Fruit fly (Drosophila melanogaster): ENCODE measurements around the gene CG34174.

The CG34174 gene

DNA sequence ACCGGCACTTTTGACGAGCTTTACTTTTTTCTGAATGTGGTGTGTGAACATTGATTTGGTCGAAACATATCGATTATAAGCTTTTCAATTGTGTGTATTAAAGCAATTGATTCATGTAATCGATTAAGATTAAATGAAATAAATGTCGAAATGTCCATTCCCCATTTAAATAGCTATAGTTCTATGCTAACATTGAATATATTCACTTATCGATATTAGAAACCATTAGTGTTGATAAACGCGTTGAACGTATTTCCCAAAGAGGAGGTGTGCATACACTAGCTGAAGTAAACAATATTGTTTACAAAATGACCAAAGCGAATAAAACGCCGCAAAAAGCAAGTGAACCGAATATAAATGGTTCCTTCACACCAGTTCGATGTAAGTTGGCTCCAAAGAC is at the start of gene CG34174, which contains the start of gene Uch:
CG34174 (plus strand) TSS at position 263 of the 400 bp plus-strand sequence.
Uch (minus strand) TSS at position 208 of the 400 bp plus-strand sequence.
- TF ChIP-seq psq (optimal IDR thresholded peaks at IDR 0.05) (no peak), h (optimal IDR thresholded peaks at IDR 0.05) (no peak), insv (optimal IDR thresholded peaks at IDR 0.05) (no peak), ttk (optimal IDR thresholded peaks at IDR 0.05) (no peak), Sin3A (optimal IDR thresholded peaks at IDR 0.05) (no peak), Myc (optimal IDR thresholded peaks at IDR 0.05) (no peak)

DNA sequence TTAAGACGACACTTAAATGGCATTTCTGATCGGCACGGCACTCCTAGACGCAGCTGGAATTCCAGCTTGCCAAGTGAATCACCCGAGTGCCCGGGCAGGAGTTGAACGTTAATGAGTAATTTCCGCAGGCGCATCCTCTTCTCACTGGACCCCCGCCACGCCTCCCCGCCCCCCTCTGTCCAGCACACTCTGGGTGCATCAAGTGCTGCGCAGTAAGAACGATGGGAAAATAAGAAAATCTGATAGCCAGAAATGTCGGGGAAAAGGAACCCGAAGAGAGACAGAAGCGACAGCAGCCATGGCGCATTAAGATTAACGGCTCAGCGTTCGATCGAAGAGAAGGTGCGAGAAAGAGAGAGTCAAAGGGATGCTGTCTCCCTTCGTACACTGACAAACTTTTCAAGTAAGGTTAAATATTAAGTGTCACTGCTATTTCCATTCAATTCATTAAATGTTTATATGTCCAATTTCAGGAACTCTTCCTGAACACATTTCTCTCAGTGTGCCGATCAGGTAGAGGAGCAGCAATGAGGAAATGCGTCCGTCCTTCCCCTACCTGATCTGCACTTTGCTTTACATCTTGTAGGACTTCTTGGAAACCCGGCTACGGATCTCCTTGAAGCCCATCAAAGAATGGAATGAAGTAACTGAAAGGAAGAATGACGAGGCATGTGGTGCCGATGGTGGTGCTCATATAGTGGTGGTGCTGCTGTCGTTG is 49.4 kb upstream of the CG34174 start:
- TF ChIP-seq Sin3A (optimal IDR thresholded peaks at IDR 0.05): no peak
- no peak for TF ChIP-seq h (optimal IDR thresholded peaks at IDR 0.05)
- no peak for TF ChIP-seq insv (optimal IDR thresholded peaks at IDR 0.05)
- no peak for TF ChIP-seq psq (optimal IDR thresholded peaks at IDR 0.05)
- TF ChIP-seq ttk (optimal IDR thresholded peaks at IDR 0.05): no peak
- no peak for TF ChIP-seq Myc (optimal IDR thresholded peaks at IDR 0.05)

DNA sequence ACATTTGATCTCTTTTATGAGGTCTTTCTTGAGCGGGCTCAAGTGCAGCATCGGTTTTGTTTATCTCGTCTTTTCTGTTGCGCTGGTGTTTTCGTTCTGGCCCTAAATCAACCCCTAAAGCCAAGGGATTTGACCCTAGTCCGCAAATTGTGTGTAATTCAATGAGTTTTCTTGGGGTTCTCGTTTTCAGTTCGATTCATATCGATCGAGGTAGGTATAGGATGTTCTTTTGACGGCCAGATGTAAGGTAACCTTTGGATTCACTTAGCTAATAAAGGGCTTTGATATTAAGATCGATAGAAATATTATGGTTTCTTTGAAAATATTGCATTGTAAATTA is 48.9 kb upstream of the CG34174 start:
- TF ChIP-seq Sin3A (optimal IDR thresholded peaks at IDR 0.05) (no peak), Myc (optimal IDR thresholded peaks at IDR 0.05) (no peak), psq (optimal IDR thresholded peaks at IDR 0.05) (no peak), h (optimal IDR thresholded peaks at IDR 0.05) (no peak), insv (optimal IDR thresholded peaks at IDR 0.05) (no peak), ttk (optimal IDR thresholded peaks at IDR 0.05) (no peak)

DNA sequence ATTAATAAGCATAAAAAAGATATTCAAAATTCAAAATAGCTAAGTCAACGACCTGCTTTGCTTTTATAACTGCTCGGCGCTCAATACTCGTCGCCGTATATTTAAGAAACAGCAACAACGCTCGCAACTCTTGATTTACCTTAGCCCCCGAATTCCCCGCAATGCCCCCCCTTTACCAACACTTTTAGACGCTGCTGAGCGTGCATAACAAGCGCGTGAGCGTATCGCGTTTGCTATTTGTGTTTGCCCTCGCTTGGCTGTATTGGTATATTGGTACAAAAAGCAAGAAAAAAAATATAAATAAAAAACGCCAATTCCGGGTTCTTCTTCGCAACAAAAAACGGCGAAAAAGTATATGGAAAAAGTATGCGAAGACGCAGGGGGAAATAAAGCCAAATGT is 48.2 kb upstream of the CG34174 start:
- TF ChIP-seq ttk (optimal IDR thresholded peaks at IDR 0.05) (no peak), h (optimal IDR thresholded peaks at IDR 0.05) (no peak), insv (optimal IDR thresholded peaks at IDR 0.05) (no peak), Sin3A (optimal IDR thresholded peaks at IDR 0.05) (no peak)

DNA sequence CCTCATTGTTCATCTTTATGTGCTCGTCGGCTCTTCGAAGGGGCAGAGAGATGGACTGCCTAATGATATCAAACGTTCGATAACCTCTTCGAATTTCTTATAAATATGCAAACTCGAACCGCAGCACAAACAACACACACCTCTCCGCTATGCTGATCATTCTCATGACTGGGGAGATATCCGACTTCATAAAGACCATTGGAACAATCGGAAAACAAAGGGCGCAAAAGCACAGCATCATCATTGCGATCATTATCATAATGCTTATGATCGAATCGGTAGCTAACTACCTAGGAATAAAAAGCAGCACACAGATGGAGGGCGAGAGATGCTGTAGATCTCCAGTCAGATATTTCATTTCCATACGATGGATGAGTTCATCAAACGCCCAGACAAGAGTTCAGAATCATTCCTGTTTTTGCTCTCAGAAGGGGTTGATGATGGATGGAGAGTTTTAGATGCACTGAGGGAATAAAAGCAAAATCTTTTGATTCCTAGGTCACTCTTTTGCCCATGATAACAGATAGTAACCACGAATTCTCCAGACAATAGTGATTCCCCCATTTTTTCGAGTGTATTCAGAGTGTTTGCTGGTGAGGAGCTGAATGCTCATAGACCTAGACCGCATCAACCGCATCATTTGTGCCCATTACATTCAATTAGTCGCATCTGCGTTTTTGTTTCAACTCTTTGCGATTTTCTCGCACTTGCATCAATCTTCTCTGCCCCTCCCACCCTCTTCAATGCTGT is 46.9 kb upstream of the CG34174 start:
- TF ChIP-seq ttk (optimal IDR thresholded peaks at IDR 0.05) (no peak), insv (optimal IDR thresholded peaks at IDR 0.05) (no peak), Myc (optimal IDR thresholded peaks at IDR 0.05) (no peak), Sin3A (optimal IDR thresholded peaks at IDR 0.05) (no peak), h (optimal IDR thresholded peaks at IDR 0.05) (no peak), psq (optimal IDR thresholded peaks at IDR 0.05) (no peak)

DNA sequence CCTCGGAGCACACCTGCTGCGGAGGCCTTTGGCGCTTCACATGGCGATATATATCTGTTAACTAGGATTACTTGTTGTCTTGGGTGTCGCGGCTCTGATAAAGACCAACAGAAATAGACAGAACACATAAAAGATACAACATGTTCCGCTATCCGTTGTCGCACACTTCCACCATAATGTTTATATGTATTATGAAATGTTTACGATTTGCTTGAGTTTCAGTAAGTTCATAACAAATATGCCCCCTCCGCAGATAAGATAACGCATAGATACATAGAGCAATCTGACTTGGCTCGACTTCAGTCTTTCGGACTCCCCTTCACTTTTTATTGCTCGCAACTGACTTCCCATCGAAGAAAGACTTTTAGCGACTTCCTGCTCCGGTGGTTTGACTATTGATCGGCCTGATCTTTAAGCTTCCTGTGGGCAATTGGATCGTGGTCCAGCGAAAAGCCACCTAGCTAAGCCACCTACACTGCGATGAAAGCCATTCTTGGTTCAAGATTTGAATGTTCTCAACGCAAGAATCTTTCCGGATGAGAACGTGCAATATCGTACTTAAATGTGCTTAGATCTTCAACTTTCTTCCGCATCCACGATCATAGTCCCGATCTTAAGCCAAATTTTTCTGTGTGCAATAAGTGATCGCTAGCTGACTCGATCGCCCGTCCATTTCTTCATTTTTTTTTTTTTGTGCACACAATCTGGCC is 45.7 kb upstream of the CG34174 start:
- TF ChIP-seq psq (optimal IDR thresholded peaks at IDR 0.05) (no peak), Myc (optimal IDR thresholded peaks at IDR 0.05) (no peak), insv (optimal IDR thresholded peaks at IDR 0.05) (no peak), h (optimal IDR thresholded peaks at IDR 0.05) (no peak), Sin3A (optimal IDR thresholded peaks at IDR 0.05) (no peak), ttk (optimal IDR thresholded peaks at IDR 0.05) (no peak)

DNA sequence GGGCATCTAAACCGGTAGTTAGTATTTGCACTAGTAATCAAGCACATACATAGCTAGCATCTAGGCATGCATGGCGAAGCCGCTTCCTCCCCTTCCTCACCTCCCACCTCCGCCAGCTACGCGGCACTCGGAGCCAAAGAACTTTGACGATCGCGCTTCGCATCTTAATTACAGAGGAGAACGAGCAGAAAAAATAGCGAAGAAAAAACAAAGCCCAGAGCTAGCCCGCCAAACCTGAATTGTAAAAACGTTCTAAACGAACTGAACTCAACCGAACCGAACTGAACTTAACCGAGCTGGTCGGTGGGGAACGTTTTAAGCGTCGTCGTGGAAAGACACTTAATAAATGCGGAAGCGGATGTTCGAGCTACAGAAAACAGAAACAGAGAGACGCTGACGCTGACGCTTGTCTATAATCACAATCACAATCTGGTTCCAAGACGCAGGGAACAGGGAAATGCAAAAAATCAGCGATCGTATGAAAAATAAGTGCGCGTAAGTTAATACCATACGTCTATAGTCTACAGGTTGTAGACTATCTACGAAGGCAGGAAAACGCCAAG is 45.1 kb upstream of the CG34174 start:
- TF ChIP-seq insv (optimal IDR thresholded peaks at IDR 0.05) (no peak), psq (optimal IDR thresholded peaks at IDR 0.05) (no peak), Sin3A (optimal IDR thresholded peaks at IDR 0.05) (no peak), Myc (optimal IDR thresholded peaks at IDR 0.05) (no peak), h (optimal IDR thresholded peaks at IDR 0.05) (no peak), ttk (optimal IDR thresholded peaks at IDR 0.05) (no peak)

DNA sequence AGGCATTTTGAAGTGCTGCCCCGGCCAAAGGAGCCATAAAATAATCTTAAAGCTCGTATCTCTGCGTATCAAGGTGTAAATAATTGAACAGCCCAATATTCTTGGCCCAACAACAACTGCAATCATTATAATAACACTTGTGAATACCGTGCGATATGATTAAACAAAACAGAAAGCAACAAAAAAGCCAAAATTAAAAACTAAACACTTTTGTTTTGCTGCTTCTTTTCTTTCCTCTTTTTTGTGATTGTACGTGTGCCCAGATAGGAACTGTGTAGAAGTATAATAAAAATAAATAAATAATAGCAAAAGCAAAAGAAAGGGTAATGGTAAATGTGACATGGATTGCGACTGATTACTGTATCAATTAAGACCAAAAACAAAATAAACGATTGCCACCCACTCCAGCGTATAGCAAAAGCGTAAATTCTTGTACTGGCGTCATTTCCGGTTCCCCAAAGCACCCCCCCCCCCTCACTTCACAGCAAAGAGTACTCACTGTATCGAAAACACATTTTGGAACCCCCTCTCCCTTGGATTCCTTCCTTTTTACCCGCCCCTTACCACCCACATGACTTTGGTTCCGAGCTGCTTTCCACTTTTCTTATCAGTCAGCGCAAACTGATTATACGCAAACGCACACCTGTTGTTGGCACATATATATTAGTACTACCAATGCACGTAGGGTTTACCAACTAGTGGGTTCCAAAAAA is 42.5 kb upstream of the CG34174 start:
- no peak for TF ChIP-seq insv (optimal IDR thresholded peaks at IDR 0.05)
- TF ChIP-seq psq (optimal IDR thresholded peaks at IDR 0.05): no peak
- no peak for TF ChIP-seq Myc (optimal IDR thresholded peaks at IDR 0.05)
- TF ChIP-seq ttk (optimal IDR thresholded peaks at IDR 0.05): no peak
- no peak for TF ChIP-seq Sin3A (optimal IDR thresholded peaks at IDR 0.05)
- no peak for TF ChIP-seq h (optimal IDR thresholded peaks at IDR 0.05)

DNA sequence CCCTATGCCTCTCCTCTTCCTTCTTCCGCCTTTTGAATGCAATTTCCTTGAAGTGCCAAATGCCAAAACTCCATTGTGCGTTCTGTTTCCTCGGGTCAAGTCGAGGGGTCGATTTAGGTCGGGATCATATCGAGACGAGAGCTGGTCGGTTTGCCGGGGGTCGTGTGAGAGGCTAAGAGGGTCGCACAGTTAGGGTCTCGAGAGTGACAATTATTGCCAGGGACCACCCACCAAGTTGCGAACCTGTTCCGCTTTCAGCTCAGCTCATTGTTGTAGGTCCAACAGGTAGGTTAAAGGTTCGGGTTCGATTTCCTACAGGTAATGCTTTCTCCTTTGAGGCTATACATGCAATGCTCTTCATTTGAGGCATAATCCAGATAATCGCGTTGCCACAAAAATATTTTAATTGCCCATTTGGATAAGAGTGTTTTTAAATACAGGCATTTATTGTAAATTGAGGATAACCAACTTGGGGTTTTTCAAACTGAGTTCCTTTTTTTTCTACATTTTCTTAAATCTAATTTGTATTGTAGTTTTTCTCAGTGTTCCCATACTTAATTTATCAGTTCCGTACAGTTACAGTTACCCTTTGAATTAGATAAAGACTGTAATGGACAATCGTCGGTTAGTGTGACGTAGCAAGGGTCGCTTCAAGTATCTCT is 41.5 kb upstream of the CG34174 start:
- TF ChIP-seq Sin3A (optimal IDR thresholded peaks at IDR 0.05) (no peak), ttk (optimal IDR thresholded peaks at IDR 0.05) (no peak), psq (optimal IDR thresholded peaks at IDR 0.05) (no peak), Myc (optimal IDR thresholded peaks at IDR 0.05) (no peak), insv (optimal IDR thresholded peaks at IDR 0.05) (no peak), h (optimal IDR thresholded peaks at IDR 0.05) (no peak)

DNA sequence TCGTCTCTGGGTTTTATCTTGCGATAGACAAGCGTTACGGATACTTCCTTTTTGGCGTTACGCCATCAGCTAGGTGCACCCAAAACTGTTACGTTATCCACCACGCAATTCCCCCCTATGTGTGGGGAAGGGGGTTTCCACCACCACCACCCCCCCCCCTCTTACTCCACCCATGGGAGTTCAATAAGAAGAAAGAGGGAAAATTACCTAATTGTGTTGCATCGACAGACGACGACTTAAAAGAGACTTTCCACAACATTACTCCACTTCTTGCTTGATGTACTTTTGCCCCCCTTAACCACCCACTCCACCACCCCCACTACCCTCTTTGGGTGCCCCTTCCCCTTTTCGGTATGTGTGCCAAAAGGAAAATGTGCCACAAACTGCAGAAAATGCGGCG is 40.9 kb upstream of the CG34174 start:
- TF ChIP-seq ttk (optimal IDR thresholded peaks at IDR 0.05) (no peak), Sin3A (optimal IDR thresholded peaks at IDR 0.05) (no peak), h (optimal IDR thresholded peaks at IDR 0.05) (no peak), psq (optimal IDR thresholded peaks at IDR 0.05) (no peak), insv (optimal IDR thresholded peaks at IDR 0.05) (no peak), Myc (optimal IDR thresholded peaks at IDR 0.05) (no peak)

DNA sequence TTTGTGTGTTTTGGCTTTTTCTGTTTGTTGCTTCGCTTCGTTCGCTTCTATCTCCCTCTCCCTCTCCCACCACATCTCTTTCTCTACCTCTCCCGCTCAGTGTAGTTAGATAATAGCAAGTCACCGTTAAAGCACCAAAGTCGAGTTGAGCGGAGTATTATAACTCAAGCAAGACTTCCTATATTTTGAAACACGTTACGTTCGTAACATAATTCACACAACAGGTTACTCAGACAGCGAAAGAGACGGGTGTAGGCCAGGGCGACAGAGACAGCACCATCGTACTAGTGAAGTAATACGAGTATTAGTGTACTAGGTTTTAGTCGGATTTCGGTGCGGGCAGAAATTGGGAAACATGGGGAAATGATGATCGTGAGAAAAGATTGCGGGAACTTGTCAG is 40.5 kb upstream of the CG34174 start:
- TF ChIP-seq Sin3A (optimal IDR thresholded peaks at IDR 0.05) (no peak), insv (optimal IDR thresholded peaks at IDR 0.05) (no peak), Myc (optimal IDR thresholded peaks at IDR 0.05) (no peak), psq (optimal IDR thresholded peaks at IDR 0.05) (no peak), ttk (optimal IDR thresholded peaks at IDR 0.05) (no peak), h (optimal IDR thresholded peaks at IDR 0.05) (no peak)
